Fruit fly (Drosophila melanogaster) Kc167 (cell line): ENCODE results near the gene CG4968.

Source experiments
- Myc ChIP-seq: fragments of >200 bp; optimal IDR thresholded peaks from 2 replicates; lab custom pipeline; 2017; ENCODE audit warnings: missing external identifiers
- Sin3A ChIP-seq: fragments of >200 bp; optimal IDR thresholded peaks from 2 replicates; lab custom pipeline; 2018; ENCODE audit warnings: missing external identifiers
- h ChIP-seq: fragments of >200 bp; optimal IDR thresholded peaks from 3 replicates; lab custom pipeline; 2018; ENCODE audit warnings: missing external identifiers
- insv ChIP-seq: fragments of >200 bp; optimal IDR thresholded peaks from 3 replicates; lab custom pipeline; 2018; ENCODE audit warnings: missing external identifiers
- psq ChIP-seq: fragments of >200 bp; optimal IDR thresholded peaks from 2 replicates; lab custom pipeline; 2017; ENCODE audit warnings: missing external identifiers

dm6 chr2L:10315888-10316287 lies 9.2 kb downstream of the CG4968 start:
- TF ChIP-seq psq (lab: Kevin White, UChicago) (no peak), Sin3A (lab: Kevin White, UChicago) (no peak), insv (lab: Kevin White, UChicago) (no peak), h (no peak), Myc (no peak)
